Worm (Caenorhabditis elegans): ENCODE data around the gene cyp-33C6.

DNA sequence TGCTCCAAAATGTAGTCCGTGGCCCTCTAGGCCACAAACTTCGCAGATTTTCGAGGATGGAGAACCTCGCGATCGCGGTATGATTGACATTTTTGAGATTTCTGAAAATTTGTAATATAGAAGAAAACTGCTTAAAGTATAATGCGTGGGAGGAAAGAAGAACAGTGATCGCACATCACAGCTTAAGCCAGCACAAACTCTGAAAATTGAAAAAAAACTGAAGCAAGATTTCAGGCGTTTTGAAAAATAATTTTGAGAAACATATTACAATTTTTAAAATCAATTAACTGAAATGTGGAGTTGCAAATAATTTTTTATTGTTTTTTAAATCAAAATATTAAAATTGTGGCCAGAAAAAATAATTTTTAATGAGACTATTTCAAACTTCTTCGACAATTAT is 17.7 kb upstream of the cyp-33C6 start, which contains the start of gene nhr-275:
- TF ChIP-seq elt-2 (tag; optimal IDR thresholded peaks at IDR 0.05) (no peak), F13H6.1 (tag; optimal IDR thresholded peaks at IDR 0.05) (no peak), pha-4 (tag; optimal IDR thresholded peaks at IDR 0.05) (no peak), odd-2 (tag; optimal IDR thresholded peaks at IDR 0.05) (no peak), hlh-30 (tag; optimal IDR thresholded peaks at IDR 0.05; ENCODE audit: insufficient read depth) (no peak), ama-1 (optimal IDR thresholded peaks at IDR 0.05) (no peak), C08G9.2 (tag; optimal IDR thresholded peaks at IDR 0.05) (no peak), ahr-1 (tag; optimal IDR thresholded peaks at IDR 0.05) (no peak), ceh-9 (tag; optimal IDR thresholded peaks at IDR 0.05) (no peak), lin-11 (tag; optimal IDR thresholded peaks at IDR 0.05) (no peak)
